Worm (Caenorhabditis elegans) whole organism, L4/young adult: ENCODE measurements around the gene T01D1.8.
A peak's percentile ranks its signal among the peaks of the same experiment; 100 is the strongest.

Experiments used
- W03F9.2 ChIP-seq: fragments of 150-350 bp; optimal IDR thresholded peaks from 2 replicates; lab custom pipeline; 2014; ENCODE audit warnings: missing biosample characterization, missing genetic modification characterization
- dao-5 ChIP-seq: sonication (generic microtip); optimal IDR thresholded peaks from 2 replicates; lab custom pipeline; 2016; ENCODE audit warnings: missing genotype, missing genetic modification characterization, moderate library complexity, missing compliant biosample characterization
- him-1 ChIP-seq: sonication (generic microtip); optimal IDR thresholded peaks from 2 replicates; lab custom pipeline; 2016; ENCODE audit warnings: missing genotype, missing genetic modification reagents, missing genetic modification characterization, missing compliant biosample characterization

The T01D1.8 gene

ce11 chrII:176622-177021, 9.9 kb upstream of the T01D1.8 start:
- TF ChIP-seq dao-5 (tag; lab: Kevin White, UChicago): no peak
- no peak for TF ChIP-seq W03F9.2 (tag; lab: Kevin White, UChicago)
- TF ChIP-seq him-1 (tag; lab: Kevin White, UChicago): no peak

ce11 chrII:178146-178545, 8.4 kb upstream of the T01D1.8 start:
- TF ChIP-seq him-1 (tag; lab: Kevin White, UChicago) (no peak), W03F9.2 (tag; lab: Kevin White, UChicago) (no peak), dao-5 (tag; lab: Kevin White, UChicago) (no peak)

- TF ChIP-seq him-1 (tag; lab: Kevin White, UChicago) (no peak), dao-5 (tag; lab: Kevin White, UChicago) (no peak), W03F9.2 (tag; lab: Kevin White, UChicago) (no peak)
Measured at ce11 chrII:178993-179392, 7.5 kb upstream of the T01D1.8 start, which contains the start of gene T01D1.4. Gene T01D1.4 (minus strand): TSS chrII:179093.

ce11 chrII:188967-189366, 2.4 kb downstream of the T01D1.8 start, which contains the start of gene T01D1.5:
Gene T01D1.5 (minus strand): TSS chrII:189067.
- TF ChIP-seq dao-5 (tag; lab: Kevin White, UChicago) (no peak), him-1 (tag; lab: Kevin White, UChicago) (no peak), W03F9.2 (tag; lab: Kevin White, UChicago) (no peak)

- TF ChIP-seq W03F9.2 (tag; lab: Kevin White, UChicago) (no peak), him-1 (tag; lab: Kevin White, UChicago) (no peak), dao-5 (tag; lab: Kevin White, UChicago) (no peak)
Measured at ce11 chrII:192584-192983, 6.0 kb downstream of the T01D1.8 start.

ce11 chrII:194458-194857, 7.9 kb downstream of the T01D1.8 start, which contains the start of gene abu-11:
Gene abu-11 (minus strand): TSS chrII:194558.
- TF ChIP-seq W03F9.2 (tag; lab: Kevin White, UChicago) (no peak), dao-5 (tag; lab: Kevin White, UChicago) (no peak), him-1 (tag; lab: Kevin White, UChicago) (no peak)

ce11 chrII:196685-197084, 10.1 kb downstream of the T01D1.8 start, which contains the start of gene chs-2:
Gene chs-2 (plus strand): TSS chrII:196985.
- TF ChIP-seq W03F9.2 (tag; lab: Kevin White, UChicago): no peak
- no peak for TF ChIP-seq dao-5 (tag; lab: Kevin White, UChicago)

- no peak for TF ChIP-seq dao-5 (tag; lab: Kevin White, UChicago)
- TF ChIP-seq W03F9.2 (tag; lab: Kevin White, UChicago): no peak
Measured at ce11 chrII:208097-208496, 21.6 kb downstream of the T01D1.8 start.

ce11 chrII:216598-216997, 30.1 kb downstream of the T01D1.8 start, which contains the start of gene F48A11.4:
Gene F48A11.4 (minus strand): TSS chrII:216621.
- TF ChIP-seq W03F9.2 (tag; lab: Kevin White, UChicago) (peak; percentile 89), dao-5 (tag; lab: Kevin White, UChicago) (no peak), him-1 (tag; lab: Kevin White, UChicago) (peak; percentile 52)

- TF ChIP-seq him-1 (tag; lab: Kevin White, UChicago) (no peak), dao-5 (tag; lab: Kevin White, UChicago) (no peak), W03F9.2 (tag; lab: Kevin White, UChicago) (no peak)
Measured at ce11 chrII:217308-217707, 30.8 kb downstream of the T01D1.8 start.

ce11 chrII:219846-220503, 33.4 kb downstream of the T01D1.8 start:
- no peak for TF ChIP-seq dao-5 (tag; lab: Kevin White, UChicago)
- TF ChIP-seq W03F9.2 (tag; lab: Kevin White, UChicago): no peak
- TF ChIP-seq him-1 (tag; lab: Kevin White, UChicago): no peak

- TF ChIP-seq dao-5 (tag; lab: Kevin White, UChicago) (no peak), him-1 (tag; lab: Kevin White, UChicago) (no peak), W03F9.2 (tag; lab: Kevin White, UChicago) (no peak)
Measured at ce11 chrII:220602-221001, 34.1 kb downstream of the T01D1.8 start, which contains the start of gene ubxn-3. Gene ubxn-3 (minus strand): TSS chrII:220667.

ce11 chrII:221212-221611, 34.7 kb downstream of the T01D1.8 start:
- TF ChIP-seq W03F9.2 (tag; lab: Kevin White, UChicago): peak; percentile 17
- TF ChIP-seq him-1 (tag; lab: Kevin White, UChicago): no peak

ce11 chrII:232641-233040, 46.1 kb downstream of the T01D1.8 start, which contains the start of gene Y43H11AL.1:
Gene Y43H11AL.1 (minus strand): TSS chrII:232741.
- TF ChIP-seq dao-5 (tag; lab: Kevin White, UChicago): no peak
- no peak for TF ChIP-seq him-1 (tag; lab: Kevin White, UChicago)
- no peak for TF ChIP-seq W03F9.2 (tag; lab: Kevin White, UChicago)
